Worm (Caenorhabditis elegans) whole organism, L1 larva: ENCODE measurements around the gene oma-2.

ENCODE experiments used
- efl-1 ChIP-seq, 4 experiments: fragments of 150-350 bp; optimal IDR thresholded peaks in 3 of 4; peaks in 1 of 4; 1 replicate in 1 of 4; 2 replicates in 3 of 4; lab custom pipeline; 2014; ENCODE audit warnings: missing biosample characterization in 2 of 4, missing genetic modification characterization in 2 of 4, missing genetic modification reagents in 2 of 4
- egl-13 ChIP-seq: sonication (generic microtip); optimal IDR thresholded peaks from 2 replicates; lab custom pipeline; 2016; ENCODE audit warnings: missing genotype, missing genetic modification reagents, missing genetic modification characterization, missing compliant biosample characterization
- hlh-4 ChIP-seq: sonication (generic microtip); optimal IDR thresholded peaks from 2 replicates; lab custom pipeline; 2016; ENCODE audit warnings: mild to moderate bottlenecking, missing genetic modification characterization, missing compliant biosample characterization
- mdl-1 ChIP-seq, 2 experiments: fragments of 150-350 bp; optimal IDR thresholded peaks; 2 replicates each; lab custom pipeline; 2014 to 2017; ENCODE audit warnings: missing biosample characterization in 2 of 2, missing genetic modification characterization in 2 of 2, inconsistent platforms in 1 of 2
- rnt-1 ChIP-seq: sonication (generic microtip); optimal IDR thresholded peaks from 2 replicates; lab custom pipeline; 2016; ENCODE audit warnings: mild to moderate bottlenecking, missing genetic modification characterization, moderate library complexity, missing compliant biosample characterization
- snu-23 ChIP-seq: sonication (generic microtip); optimal IDR thresholded peaks from 2 replicates; lab custom pipeline; 2016; ENCODE audit warnings: missing genetic modification characterization, missing compliant biosample characterization
- ztf-11 ChIP-seq, 2 experiments: sonication (generic microtip); optimal IDR thresholded peaks; 2 replicates each; lab custom pipeline; 2016 to 2017; ENCODE audit warnings: missing genetic modification characterization in 2 of 2, missing biosample characterization in 1 of 2, missing compliant biosample characterization in 1 of 2

Gene oma-2

ce11 chrV:8079813-8080212 lies 50.6 kb downstream of the oma-2 start (continued):
- no peak for TF ChIP-seq ztf-11 (tag; optimal IDR thresholded peaks at IDR 0.05; lab: Kevin White, UChicago)
- no peak for TF ChIP-seq efl-1 (optimal IDR thresholded peaks at IDR 0.05; lab: Kevin White, UChicago)
- TF ChIP-seq efl-1 (GFP tag; optimal IDR thresholded peaks at IDR 0.05 in 1 of 2; lab: Kevin White, UChicago) = no peak
- no peak for TF ChIP-seq snu-23 (GFP tag; lab: Kevin White, UChicago)
- TF ChIP-seq hlh-4 (tag; lab: Kevin White, UChicago) = no peak
- TF ChIP-seq rnt-1 = no peak
- no peak for TF ChIP-seq egl-13 (tag; lab: Kevin White, UChicago)
- no peak for TF ChIP-seq mdl-1 (tag; optimal IDR thresholded peaks at IDR 0.05; lab: Kevin White, UChicago)
